Worm (Caenorhabditis elegans) whole organism, young adult: Measurements from ENCODE around the gene btb-2.

Source experiments
- bed-2 ChIP-seq: fragments of 200-800 bp; sonication (Bioruptor generic); IDR thresholded peaks from 2 replicates; pipeline ENCODE4 v1.3.6; 2022; ENCODE audit warnings: missing genetic modification reagents, missing genetic modification characterization, missing compliant biosample characterization
- hmg-20 ChIP-seq: fragments of 200-800 bp; sonication (Bioruptor generic); IDR thresholded peaks from 2 replicates; pipeline ENCODE4 v1.3.6; 2022; ENCODE audit warnings: missing genetic modification reagents, missing genetic modification characterization, missing compliant biosample characterization
- let-526 ChIP-seq: fragments of 200-800 bp; sonication (Bioruptor generic); IDR thresholded peaks from 2 replicates; pipeline ENCODE4 v1.3.6; 2022; ENCODE audit warnings: missing genetic modification reagents, missing genetic modification characterization, missing compliant biosample characterization

DNA sequence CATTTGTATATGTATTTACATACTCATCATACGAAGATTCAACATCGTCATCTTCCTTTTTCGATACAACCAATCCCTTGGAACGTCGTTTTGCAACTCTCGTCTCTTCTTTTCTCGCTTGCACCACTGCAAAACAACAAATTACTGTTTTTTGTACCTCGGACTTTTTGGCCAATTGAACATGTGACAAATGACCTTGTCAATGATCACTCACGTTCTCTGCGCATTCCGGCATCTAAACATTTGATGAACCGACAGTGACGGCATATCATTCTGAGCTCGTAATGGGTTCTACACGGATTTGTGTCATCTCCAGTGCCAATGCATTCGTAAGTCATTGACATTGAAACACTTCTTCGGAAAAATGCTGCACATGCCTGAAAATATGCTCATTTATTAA, 46.4 kb downstream of the btb-2 start:
- no peak for TF ChIP-seq let-526 (GFP tag; lab: Robert Waterston, UW)
- no peak for TF ChIP-seq hmg-20 (GFP tag; lab: Robert Waterston, UW)
- TF ChIP-seq bed-2 = no peak
